Fruit fly (Drosophila melanogaster) whole organism, embryonic: ENCODE results near the gene CG43131.

Experiments used
- CG14050 ChIP-seq: fragments of 200-800 bp; sonication (Bioruptor generic); IDR thresholded peaks from 3 replicates; pipeline ENCODE4 v1.3.6; 2022; ENCODE audit warnings: missing biosample characterization, missing genetic modification characterization
- CG15269 ChIP-seq: fragments of 200-800 bp; sonication (Bioruptor generic); optimal IDR thresholded peaks from 2 replicates; lab custom pipeline; 2018; ENCODE audit warnings: missing biosample characterization, mild to moderate bottlenecking, missing genetic modification characterization, moderate library complexity
- CG5180 ChIP-seq: fragments of 200-800 bp; sonication (Bioruptor generic); optimal IDR thresholded peaks from 3 replicates; lab custom pipeline; 2017; ENCODE audit warnings: missing biosample characterization, missing genetic modification characterization, mild to moderate bottlenecking, moderate library complexity, missing genetic modification reagents
- CG5245 ChIP-seq: fragments of 200-800 bp; sonication (Bioruptor generic); optimal IDR thresholded peaks from 3 replicates; lab custom pipeline; 2016; ENCODE audit warnings: missing biosample characterization, missing genetic modification characterization
- CTCF ChIP-seq: fragments of 200-800 bp; sonication (Bioruptor generic); optimal IDR thresholded peaks from 2 replicates; lab custom pipeline; 2017; ENCODE audit warnings: missing biosample characterization, mild to moderate bottlenecking, missing genetic modification characterization, moderate library complexity
- Hr78 ChIP-seq, 2 experiments: fragments of 200-800 bp in 1 of 2; fragments of >200 bp in 1 of 2; sonication (Bioruptor generic) in 1 of 2; optimal IDR thresholded peaks; 2 replicates each; lab custom pipeline; 2017 to 2019; ENCODE audit warnings: missing biosample characterization in 2 of 2, missing genetic modification characterization in 2 of 2, mild to moderate bottlenecking in 1 of 2, moderate library complexity in 1 of 2
- Rx ChIP-seq: fragments of 200-800 bp; sonication (Bioruptor generic); IDR thresholded peaks from 2 replicates; pipeline ENCODE4 v1.3.6; 2022; ENCODE audit warnings: missing biosample characterization, missing genetic modification characterization
- bab2 ChIP-seq: fragments of 200-800 bp; sonication (Bioruptor generic); optimal IDR thresholded peaks from 2 replicates; lab custom pipeline; 2016; ENCODE audit warnings: missing biosample characterization, missing genetic modification characterization
- cad ChIP-seq: fragments of >200 bp; optimal IDR thresholded peaks from 2 replicates; lab custom pipeline; 2017; ENCODE audit warnings: missing biosample characterization, missing genetic modification characterization
- gce ChIP-seq: fragments of 200-800 bp; sonication (Bioruptor generic); IDR thresholded peaks from 3 replicates; pipeline ENCODE4 v1.3.6; 2022; ENCODE audit warnings: missing biosample characterization, missing genetic modification characterization
- hth ChIP-seq: fragments of >200 bp; optimal IDR thresholded peaks from 2 replicates; lab custom pipeline; 2017; ENCODE audit warnings: inconsistent platforms
- ro ChIP-seq: fragments of 200-800 bp; sonication (Bioruptor generic); IDR thresholded peaks from 2 replicates; pipeline ENCODE4 v1.3.6; 2022; ENCODE audit warnings: missing biosample characterization, missing genetic modification characterization
- sens-2 ChIP-seq: fragments of 200-800 bp; sonication (Bioruptor generic); IDR thresholded peaks from 2 replicates; pipeline ENCODE4 v1.3.6; 2022; ENCODE audit warnings: missing biosample characterization, missing genetic modification characterization
- ttk ChIP-seq: fragments of 200-800 bp; sonication (Bioruptor generic); IDR thresholded peaks from 2 replicates; pipeline ENCODE4 v2.1.2; 2022; ENCODE audit warnings: missing biosample characterization, missing genetic modification characterization

- TF ChIP-seq CG14050 (GFP tag; lab: Robert Waterston, UW) (no peak), CG5245 (GFP tag; lab: Kevin White, UChicago) (no peak), ttk (GFP tag; lab: Robert Waterston, UW) (no peak), Hr78 (GFP tag; optimal IDR thresholded peaks at IDR 0.05; lab: Kevin White, UChicago) (no peak), Rx (GFP tag; lab: Robert Waterston, UW) (no peak), cad (no peak), CG15269 (tag; lab: Kevin White, UChicago) (no peak), CTCF (GFP tag; lab: Kevin White, UChicago) (no peak), bab2 (GFP tag; lab: Kevin White, UChicago) (no peak), CG5180 (no peak), gce (no peak), ro (GFP tag; lab: Robert Waterston, UW) (no peak), sens-2 (GFP tag; lab: Robert Waterston, UW) (no peak), hth (lab: Kevin White, UChicago) (no peak)
Measured at dm6 chr3R:5095930-5096572, 12.9 kb downstream of the CG43131 start.
